Fruit fly (Drosophila melanogaster): ENCODE results near the gene Zpr1.

Zpr1 gene

dm6 chrX:9161912-9162311 is at the start of gene Zpr1, which contains the start of gene CG44532:
Gene Zpr1, minus strand, starts transcription at chrX:9162090.
Gene CG44532, plus strand, starts transcription at chrX:9162092.
- no peak for TF ChIP-seq ttk (optimal IDR thresholded peaks at IDR 0.05)

- TF ChIP-seq insv (optimal IDR thresholded peaks at IDR 0.05) (no peak), Myc (optimal IDR thresholded peaks at IDR 0.05) (no peak), h (optimal IDR thresholded peaks at IDR 0.05) (no peak), ttk (optimal IDR thresholded peaks at IDR 0.05) (no peak), psq (optimal IDR thresholded peaks at IDR 0.05) (no peak), Sin3A (optimal IDR thresholded peaks at IDR 0.05) (no peak)
These were observed 48.9 kb upstream of the Zpr1 start, which contains the start of gene SmydA-9 for dm6 chrX:9210787-9211186. Gene SmydA-9, minus strand, starts transcription at chrX:9210887.

- TF ChIP-seq ttk (optimal IDR thresholded peaks at IDR 0.05) (no peak), h (optimal IDR thresholded peaks at IDR 0.05) (no peak), Myc (optimal IDR thresholded peaks at IDR 0.05) (no peak), psq (optimal IDR thresholded peaks at IDR 0.05) (no peak), insv (optimal IDR thresholded peaks at IDR 0.05) (no peak), Sin3A (optimal IDR thresholded peaks at IDR 0.05) (no peak)
These were observed 40.2 kb upstream of the Zpr1 start for dm6 chrX:9201866-9202681.

dm6 chrX:9201080-9201479 is 39.2 kb upstream of the Zpr1 start:
- TF ChIP-seq insv (optimal IDR thresholded peaks at IDR 0.05), result no peak
- no peak for TF ChIP-seq Myc (optimal IDR thresholded peaks at IDR 0.05)
- TF ChIP-seq Sin3A (optimal IDR thresholded peaks at IDR 0.05), result no peak
- no peak for TF ChIP-seq psq (optimal IDR thresholded peaks at IDR 0.05)
- TF ChIP-seq ttk (optimal IDR thresholded peaks at IDR 0.05), result no peak
- no peak for TF ChIP-seq h (optimal IDR thresholded peaks at IDR 0.05)

- TF ChIP-seq Sin3A (optimal IDR thresholded peaks at IDR 0.05), result no peak
- no peak for TF ChIP-seq ttk (optimal IDR thresholded peaks at IDR 0.05)
- TF ChIP-seq insv (optimal IDR thresholded peaks at IDR 0.05), result no peak
- TF ChIP-seq h (optimal IDR thresholded peaks at IDR 0.05), result no peak
- no peak for TF ChIP-seq Myc (optimal IDR thresholded peaks at IDR 0.05)
- TF ChIP-seq psq (optimal IDR thresholded peaks at IDR 0.05), result no peak
These were observed 38.3 kb upstream of the Zpr1 start for dm6 chrX:9200234-9200633.

- TF ChIP-seq h (optimal IDR thresholded peaks at IDR 0.05) (no peak), insv (optimal IDR thresholded peaks at IDR 0.05) (no peak), psq (optimal IDR thresholded peaks at IDR 0.05) (no peak), Sin3A (optimal IDR thresholded peaks at IDR 0.05) (no peak), Myc (optimal IDR thresholded peaks at IDR 0.05) (no peak), ttk (optimal IDR thresholded peaks at IDR 0.05) (no peak)
These were observed 34.5 kb upstream of the Zpr1 start, which contains the start of gene CG12118 for dm6 chrX:9196362-9196761. Gene CG12118, minus strand, starts transcription at chrX:9196414.

- no peak for TF ChIP-seq insv (optimal IDR thresholded peaks at IDR 0.05)
- no peak for TF ChIP-seq Sin3A (optimal IDR thresholded peaks at IDR 0.05)
- no peak for TF ChIP-seq psq (optimal IDR thresholded peaks at IDR 0.05)
These were observed 33.4 kb upstream of the Zpr1 start for dm6 chrX:9195311-9195710.

dm6 chrX:9193604-9194003 is 31.7 kb upstream of the Zpr1 start, which contains the start of gene CG12106:
Gene CG12106, plus strand, starts transcription at chrX:9193898.
- TF ChIP-seq psq (optimal IDR thresholded peaks at IDR 0.05), result no peak
- TF ChIP-seq insv (optimal IDR thresholded peaks at IDR 0.05), result no peak
- no peak for TF ChIP-seq Myc (optimal IDR thresholded peaks at IDR 0.05)
- no peak for TF ChIP-seq ttk (optimal IDR thresholded peaks at IDR 0.05)
- no peak for TF ChIP-seq h (optimal IDR thresholded peaks at IDR 0.05)
- TF ChIP-seq Sin3A (optimal IDR thresholded peaks at IDR 0.05), result no peak

- TF ChIP-seq insv (optimal IDR thresholded peaks at IDR 0.05) (no peak), h (optimal IDR thresholded peaks at IDR 0.05) (no peak), psq (optimal IDR thresholded peaks at IDR 0.05) (no peak), Sin3A (optimal IDR thresholded peaks at IDR 0.05) (no peak), Myc (optimal IDR thresholded peaks at IDR 0.05) (no peak), ttk (optimal IDR thresholded peaks at IDR 0.05) (no peak)
These were observed 30.5 kb upstream of the Zpr1 start, which contains the start of gene CG12056 for dm6 chrX:9192429-9192828. Gene CG12056, plus strand, starts transcription at chrX:9192669.

dm6 chrX:9191357-9191756 is 29.5 kb upstream of the Zpr1 start, which contains the start of gene CG12057:
Gene CG12057, plus strand, starts transcription at chrX:9191657.
- TF ChIP-seq ttk (optimal IDR thresholded peaks at IDR 0.05) (no peak), psq (optimal IDR thresholded peaks at IDR 0.05) (no peak), insv (optimal IDR thresholded peaks at IDR 0.05) (no peak), h (optimal IDR thresholded peaks at IDR 0.05) (no peak), Sin3A (optimal IDR thresholded peaks at IDR 0.05) (no peak), Myc (optimal IDR thresholded peaks at IDR 0.05) (no peak)

- TF ChIP-seq h (optimal IDR thresholded peaks at IDR 0.05) (no peak), ttk (optimal IDR thresholded peaks at IDR 0.05) (no peak), Sin3A (optimal IDR thresholded peaks at IDR 0.05) (no peak), Myc (optimal IDR thresholded peaks at IDR 0.05) (no peak), psq (optimal IDR thresholded peaks at IDR 0.05) (no peak), insv (optimal IDR thresholded peaks at IDR 0.05) (no peak)
These were observed 28.8 kb upstream of the Zpr1 start, which contains the start of gene CG12115 for dm6 chrX:9190555-9191184. Gene CG12115, minus strand, starts transcription at chrX:9190605.

- TF ChIP-seq h (optimal IDR thresholded peaks at IDR 0.05) (no peak), Myc (optimal IDR thresholded peaks at IDR 0.05) (no peak), Sin3A (optimal IDR thresholded peaks at IDR 0.05) (no peak), psq (optimal IDR thresholded peaks at IDR 0.05) (no peak), ttk (optimal IDR thresholded peaks at IDR 0.05) (no peak), insv (optimal IDR thresholded peaks at IDR 0.05) (no peak)
These were observed 25.5 kb upstream of the Zpr1 start for dm6 chrX:9187429-9187828.

All from Kc167 (cell line).